Fruit fly (Drosophila melanogaster) whole organism, prepupa: ENCODE results near the gene Rtel1.

ENCODE experiments used
- Blimp-1 ChIP-seq: fragments of 200-800 bp; sonication (Bioruptor generic); optimal IDR thresholded peaks from 3 replicates; lab custom pipeline; 2017; ENCODE audit warnings: missing biosample characterization, missing genetic modification characterization, mild to moderate bottlenecking, moderate library complexity, missing genetic modification reagents
- CG10631 ChIP-seq: fragments of 200-800 bp; sonication (Bioruptor generic); optimal IDR thresholded peaks from 2 replicates; lab custom pipeline; 2016; ENCODE audit warnings: missing biosample characterization, missing genetic modification characterization
- CG10669 ChIP-seq: fragments of 200-800 bp; sonication (Bioruptor generic); optimal IDR thresholded peaks from 3 replicates; lab custom pipeline; 2018; ENCODE audit warnings: missing biosample characterization, mild to moderate bottlenecking, missing genetic modification characterization, moderate library complexity
- CG11294 ChIP-seq: fragments of 200-800 bp; sonication (Bioruptor generic); IDR thresholded peaks from 2 replicates; pipeline ENCODE4 v1.3.6; 2022; ENCODE audit warnings: missing biosample characterization, missing genetic modification characterization
- CG11762 ChIP-seq: fragments of 200-800 bp; sonication (Bioruptor generic); optimal IDR thresholded peaks from 3 replicates; lab custom pipeline; 2016; ENCODE audit warnings: missing biosample characterization, missing genetic modification characterization; ENCODE audit not compliant: insufficient read depth
- CG11902 ChIP-seq: fragments of 200-800 bp; sonication (Bioruptor generic); optimal IDR thresholded peaks from 3 replicates; lab custom pipeline; 2016; ENCODE audit warnings: missing biosample characterization, missing genetic modification characterization
- CG1621 ChIP-seq: fragments of 200-800 bp; sonication (Bioruptor generic); optimal IDR thresholded peaks from 3 replicates; lab custom pipeline; 2018; ENCODE audit warnings: missing biosample characterization, mild to moderate bottlenecking, missing genetic modification characterization
- CG16779 ChIP-seq: fragments of 200-800 bp; sonication (Bioruptor generic); optimal IDR thresholded peaks from 3 replicates; lab custom pipeline; 2017; ENCODE audit warnings: missing biosample characterization, mild to moderate bottlenecking, missing genetic modification characterization
- CG3032 ChIP-seq: fragments of 200-800 bp; optimal IDR thresholded peaks from 2 replicates; lab custom pipeline; 2019; ENCODE audit warnings: missing biosample characterization, mild to moderate bottlenecking, missing genetic modification characterization, moderate library complexity
- CG31627 ChIP-seq: fragments of 200-800 bp; sonication (Bioruptor generic); optimal IDR thresholded peaks from 3 replicates; lab custom pipeline; 2016; ENCODE audit warnings: missing biosample characterization, missing genetic modification characterization
- CG32006 ChIP-seq: fragments of 200-800 bp; sonication (Bioruptor generic); optimal IDR thresholded peaks from 3 replicates; lab custom pipeline; 2017; ENCODE audit warnings: missing biosample characterization, mild to moderate bottlenecking, missing genetic modification characterization
- CG34406 ChIP-seq: fragments of 200-800 bp; sonication (Bioruptor generic); optimal IDR thresholded peaks from 3 replicates; lab custom pipeline; 2016; ENCODE audit warnings: missing biosample characterization, missing genetic modification characterization
- CG3919 ChIP-seq: fragments of 200-800 bp; sonication (Bioruptor generic); optimal IDR thresholded peaks from 3 replicates; lab custom pipeline; 2016; ENCODE audit warnings: missing biosample characterization, missing genetic modification characterization
- CG4318 ChIP-seq: fragments of 200-800 bp; sonication (Bioruptor generic); optimal IDR thresholded peaks from 3 replicates; lab custom pipeline; 2017; ENCODE audit warnings: missing biosample characterization, mild to moderate bottlenecking, missing genetic modification characterization
- CG6163 ChIP-seq: fragments of 200-800 bp; sonication (Bioruptor generic); IDR thresholded peaks from 3 replicates; pipeline ENCODE4 v1.3.6; 2022; ENCODE audit warnings: missing biosample characterization, missing genetic modification characterization
- CG6276 ChIP-seq: fragments of 200-800 bp; sonication (Bioruptor generic); optimal IDR thresholded peaks from 2 replicates; lab custom pipeline; 2017; ENCODE audit warnings: missing biosample characterization, mild to moderate bottlenecking, missing genetic modification characterization
- CG6792 ChIP-seq: fragments of 200-800 bp; sonication (Bioruptor generic); optimal IDR thresholded peaks from 3 replicates; lab custom pipeline; 2016; ENCODE audit warnings: missing biosample characterization, missing genetic modification characterization
- CG6854 ChIP-seq: fragments of 200-800 bp; sonication (Bioruptor generic); optimal IDR thresholded peaks from 2 replicates; lab custom pipeline; 2017; ENCODE audit warnings: missing biosample characterization, mild to moderate bottlenecking, missing genetic modification characterization
- CG8119 ChIP-seq: fragments of 200-800 bp; sonication (Bioruptor generic); IDR thresholded peaks from 3 replicates; pipeline ENCODE4 v1.3.6; 2022; ENCODE audit warnings: missing biosample characterization, missing genetic modification characterization
- CG8319 ChIP-seq: fragments of 200-800 bp; sonication (Bioruptor generic); optimal IDR thresholded peaks from 3 replicates; lab custom pipeline; 2016; ENCODE audit warnings: missing biosample characterization, missing genetic modification characterization
- CG8632 ChIP-seq: fragments of 200-800 bp; sonication (Bioruptor generic); optimal IDR thresholded peaks from 3 replicates; lab custom pipeline; 2016; ENCODE audit warnings: missing biosample characterization, missing genetic modification characterization
- Eip75B ChIP-seq: fragments of 200-800 bp; sonication (Bioruptor generic); optimal IDR thresholded peaks from 3 replicates; lab custom pipeline; 2016; ENCODE audit warnings: missing biosample characterization, missing genetic modification characterization
- Eip78C ChIP-seq: fragments of 200-800 bp; sonication (Bioruptor generic); peaks from one replicate; lab custom pipeline; 2016; ENCODE audit warnings: missing biosample characterization, missing genetic modification characterization
- Ets21C ChIP-seq: fragments of 200-800 bp; sonication (Bioruptor generic); optimal IDR thresholded peaks from 3 replicates; lab custom pipeline; 2016; ENCODE audit warnings: missing biosample characterization, missing genetic modification characterization
- Ets96B ChIP-seq: fragments of 200-800 bp; optimal IDR thresholded peaks from 2 replicates; lab custom pipeline; 2019; ENCODE audit warnings: missing biosample characterization, mild to moderate bottlenecking, missing genetic modification characterization, moderate library complexity
- Gug ChIP-seq: fragments of 200-800 bp; sonication (Bioruptor generic); IDR thresholded peaks from 2 replicates; pipeline ENCODE4 v1.3.6; 2022; ENCODE audit warnings: missing biosample characterization, missing genetic modification characterization
- Hr39 ChIP-seq: fragments of 200-800 bp; sonication (Bioruptor generic); optimal IDR thresholded peaks from 2 replicates; lab custom pipeline; 2016; ENCODE audit warnings: missing biosample characterization, missing genetic modification characterization
- Met ChIP-seq: fragments of 200-800 bp; sonication (Bioruptor generic); optimal IDR thresholded peaks from 3 replicates; lab custom pipeline; 2016; ENCODE audit warnings: missing biosample characterization, missing genetic modification characterization
- Smox ChIP-seq: fragments of 200-800 bp; sonication (Bioruptor generic); optimal IDR thresholded peaks from 3 replicates; lab custom pipeline; 2016; ENCODE audit warnings: missing biosample characterization, missing genetic modification characterization
- Sox102F ChIP-seq: fragments of 200-800 bp; sonication (Bioruptor generic); optimal IDR thresholded peaks from 2 replicates; lab custom pipeline; 2016; ENCODE audit warnings: missing biosample characterization, mild to moderate bottlenecking, missing genetic modification characterization
- Sox14 ChIP-seq: fragments of 200-800 bp; sonication (Bioruptor generic); optimal IDR thresholded peaks from 3 replicates; lab custom pipeline; 2016; ENCODE audit warnings: missing biosample characterization, missing genetic modification characterization
- achi ChIP-seq: fragments of 200-800 bp; sonication (Bioruptor generic); optimal IDR thresholded peaks from 3 replicates; lab custom pipeline; 2016; ENCODE audit warnings: missing biosample characterization, missing genetic modification characterization
- cyc ChIP-seq: fragments of 200-800 bp; sonication (Bioruptor generic); optimal IDR thresholded peaks from 3 replicates; lab custom pipeline; 2016; ENCODE audit warnings: missing biosample characterization, missing genetic modification characterization
- dsx ChIP-seq: fragments of 200-800 bp; optimal IDR thresholded peaks from 3 replicates; lab custom pipeline; 2019; ENCODE audit warnings: missing biosample characterization, mild to moderate bottlenecking, missing genetic modification characterization, moderate library complexity; ENCODE audit not compliant: poor library complexity, severe bottlenecking
- eg ChIP-seq: fragments of 200-800 bp; sonication (Bioruptor generic); IDR thresholded peaks from 3 replicates; pipeline ENCODE4 v1.3.6; 2022; ENCODE audit warnings: missing biosample characterization, missing genetic modification characterization
- esn ChIP-seq: fragments of 200-800 bp; sonication (Bioruptor generic); optimal IDR thresholded peaks from 2 replicates; lab custom pipeline; 2016; ENCODE audit warnings: missing biosample characterization, mild to moderate bottlenecking, missing genetic modification characterization, moderate library complexity
- fd59A ChIP-seq: fragments of 200-800 bp; sonication (Bioruptor generic); optimal IDR thresholded peaks from 2 replicates; lab custom pipeline; 2017; ENCODE audit warnings: missing biosample characterization, mild to moderate bottlenecking, missing genetic modification characterization, missing genetic modification reagents
- fd85E ChIP-seq: fragments of 200-800 bp; sonication (Bioruptor generic); optimal IDR thresholded peaks from 3 replicates; lab custom pipeline; 2016; ENCODE audit warnings: missing biosample characterization, missing genetic modification characterization
- fkh ChIP-seq: fragments of 200-800 bp; sonication (Bioruptor generic); optimal IDR thresholded peaks from 3 replicates; lab custom pipeline; 2017; ENCODE audit warnings: missing biosample characterization, mild to moderate bottlenecking, missing genetic modification characterization, moderate library complexity
- lz ChIP-seq: fragments of 200-800 bp; sonication (Bioruptor generic); optimal IDR thresholded peaks from 3 replicates; lab custom pipeline; 2016; ENCODE audit warnings: missing biosample characterization, missing genetic modification characterization
- net ChIP-seq: fragments of 200-800 bp; sonication (Bioruptor generic); optimal IDR thresholded peaks from 3 replicates; lab custom pipeline; 2016; ENCODE audit warnings: missing biosample characterization, missing genetic modification characterization
- pdm3 ChIP-seq: fragments of 200-800 bp; sonication (Bioruptor generic); optimal IDR thresholded peaks from 3 replicates; lab custom pipeline; 2016; ENCODE audit warnings: missing biosample characterization, missing genetic modification characterization
- ss ChIP-seq, 2 experiments: fragments of 200-800 bp; sonication (Bioruptor generic); optimal IDR thresholded peaks; 2 replicates in 1 of 2; 3 replicates in 1 of 2; lab custom pipeline; 2017 to 2018; ENCODE audit warnings: mild to moderate bottlenecking in 2 of 2, missing biosample characterization in 2 of 2, missing genetic modification characterization in 2 of 2, moderate library complexity in 1 of 2
- svp ChIP-seq: fragments of 200-800 bp; sonication (Bioruptor generic); peaks from one replicate; lab custom pipeline; 2016; ENCODE audit warnings: missing biosample characterization, missing genetic modification characterization
- topi ChIP-seq: fragments of 200-800 bp; sonication (Bioruptor generic); optimal IDR thresholded peaks from 3 replicates; lab custom pipeline; 2016; ENCODE audit warnings: missing biosample characterization, missing genetic modification characterization
- vri ChIP-seq: fragments of 200-800 bp; sonication (Bioruptor generic); optimal IDR thresholded peaks from 3 replicates; lab custom pipeline; 2016; ENCODE audit warnings: missing biosample characterization, mild to moderate bottlenecking, missing genetic modification characterization

Rtel1 gene

dm6 chrX:5737157-5737556 lies 10.4 kb upstream of the Rtel1 start (continued):
- peak; percentile 33 for TF ChIP-seq CG3919 (GFP tag; lab: Kevin White, UChicago)
- TF ChIP-seq Smox: no peak
- TF ChIP-seq CG6854 (GFP tag; lab: Kevin White, UChicago): no peak
- peak; percentile 29 for TF ChIP-seq CG10631 (GFP tag; lab: Kevin White, UChicago)
- TF ChIP-seq Blimp-1 (GFP tag; lab: Kevin White, UChicago): no peak
- no peak for TF ChIP-seq CG8632 (GFP tag; lab: Kevin White, UChicago)
- TF ChIP-seq pdm3: peak; percentile 11
- no peak for TF ChIP-seq CG4318 (GFP tag; lab: Kevin White, UChicago)
- peak; percentile 29 for TF ChIP-seq cyc (GFP tag; lab: Kevin White, UChicago)
- no peak for TF ChIP-seq Sox102F (GFP tag; lab: Kevin White, UChicago)
- no peak; the same call in 2 of the 3 replicates for TF ChIP-seq CG8119 (GFP tag; lab: Robert Waterston, UW)
- TF ChIP-seq CG11294 (GFP tag; lab: Robert Waterston, UW): no peak
- peak; percentile 29 for TF ChIP-seq net (GFP tag; lab: Kevin White, UChicago)
- TF ChIP-seq CG10669 (GFP tag; lab: Kevin White, UChicago): no peak
- TF ChIP-seq eg: peak; percentile 78
- TF ChIP-seq Gug (GFP tag; lab: Robert Waterston, UW): peak; percentile 47; the same call in 1 of the 2 replicates
- no peak for TF ChIP-seq esn (GFP tag; lab: Kevin White, UChicago)
- peak; percentile 51 for TF ChIP-seq Hr39 (GFP tag; lab: Kevin White, UChicago)
- no peak for TF ChIP-seq fd85E
- no peak for TF ChIP-seq CG34406

- TF ChIP-seq Met: peak; percentile 31
- TF ChIP-seq CG16779 (tag; lab: Kevin White, UChicago): peak; percentile 56
- TF ChIP-seq Hr39 (GFP tag; lab: Kevin White, UChicago): peak; percentile 22
- peak; percentile 67 for TF ChIP-seq svp
- TF ChIP-seq CG4318 (GFP tag; lab: Kevin White, UChicago): no peak
- TF ChIP-seq CG6163 (GFP tag; lab: Robert Waterston, UW): peak; percentile 32; the same call in 1 of the 3 replicates
- no peak for TF ChIP-seq CG11902 (GFP tag; lab: Kevin White, UChicago)
- TF ChIP-seq CG6276: no peak
- TF ChIP-seq Gug (GFP tag; lab: Robert Waterston, UW): 0 out of 2 replicates have a peak, but pooled peaks have one; percentile 14
- TF ChIP-seq vri: peak; percentile 32
- TF ChIP-seq CG32006 (GFP tag; lab: Kevin White, UChicago): no peak
- TF ChIP-seq CG8632 (GFP tag; lab: Kevin White, UChicago): no peak
- TF ChIP-seq topi (GFP tag; lab: Kevin White, UChicago): peak; percentile 45
- peak; percentile 9 for TF ChIP-seq Sox14 (GFP tag; lab: Kevin White, UChicago)
- no peak for TF ChIP-seq Ets96B
- peak; percentile 63 for TF ChIP-seq CG6854 (GFP tag; lab: Kevin White, UChicago)
- no peak for TF ChIP-seq fd59A (GFP tag; lab: Kevin White, UChicago)
- TF ChIP-seq lz (GFP tag; lab: Kevin White, UChicago): peak; percentile 37
- peak; percentile 60 for TF ChIP-seq Eip78C (GFP tag; lab: Kevin White, UChicago)
- peak; percentile 20 for TF ChIP-seq Ets21C
- peak; percentile 11 for TF ChIP-seq pdm3
- peak; percentile 99 for TF ChIP-seq Blimp-1 (GFP tag; lab: Kevin White, UChicago)
- TF ChIP-seq dsx: peak; percentile 10
- TF ChIP-seq CG34406: peak; percentile 4
- peak; percentile 26 for TF ChIP-seq CG31627
- no peak for TF ChIP-seq CG6792 (GFP tag; lab: Kevin White, UChicago)
- TF ChIP-seq CG1621 (tag; lab: Kevin White, UChicago): no peak
- TF ChIP-seq Smox: peak; percentile 14
- peak; percentile 12 for TF ChIP-seq Eip75B (GFP tag; lab: Kevin White, UChicago)
- TF ChIP-seq ss (GFP tag; optimal IDR thresholded peaks at IDR 0.05; lab: Kevin White, UChicago): peak; percentile 16 to 31
- peak; percentile 54 for TF ChIP-seq Sox102F (GFP tag; lab: Kevin White, UChicago)
- TF ChIP-seq achi (GFP tag; lab: Kevin White, UChicago): no peak
- no peak for TF ChIP-seq CG3032 (tag; lab: Kevin White, UChicago)
- TF ChIP-seq eg: peak; percentile 44; the same call in 1 of the 3 replicates
- TF ChIP-seq CG8319 (GFP tag; lab: Kevin White, UChicago): no peak
- peak; percentile 47 for TF ChIP-seq esn (GFP tag; lab: Kevin White, UChicago)
- TF ChIP-seq CG8119 (GFP tag; lab: Robert Waterston, UW): no peak; the same call in 2 of the 3 replicates
- TF ChIP-seq CG11762 (GFP tag; lab: Kevin White, UChicago): no peak
- TF ChIP-seq fkh: no peak
Observed at dm6 chrX:5737676-5738220, 9.8 kb upstream of the Rtel1 start, which contains the start of gene Snx27. Gene Snx27, minus strand, starts transcription at chrX:5738031.
